Fruit fly (Drosophila melanogaster) whole organism, embryonic: ENCODE measurements around the gene CG3032.

Experiments used
- Atf3 ChIP-seq: fragments of 200-800 bp; sonication (Bioruptor generic); optimal IDR thresholded peaks from 3 replicates; lab custom pipeline; 2016; ENCODE audit warnings: missing biosample characterization, missing genetic modification characterization
- CG10209 ChIP-seq: fragments of 200-800 bp; sonication (Bioruptor generic); optimal IDR thresholded peaks from 3 replicates; lab custom pipeline; 2017; ENCODE audit warnings: missing biosample characterization, mild to moderate bottlenecking, missing genetic modification characterization, missing genetic modification reagents
- CG11398 ChIP-seq: fragments of 200-800 bp; sonication (Bioruptor generic); optimal IDR thresholded peaks from 2 replicates; lab custom pipeline; 2016; ENCODE audit warnings: missing biosample characterization, missing genetic modification characterization
- CG12236 ChIP-seq: fragments of 200-800 bp; sonication (Bioruptor generic); optimal IDR thresholded peaks from 2 replicates; lab custom pipeline; 2016; ENCODE audit warnings: missing biosample characterization, missing genetic modification characterization
- CG1233 ChIP-seq: fragments of 200-800 bp; sonication (Bioruptor generic); optimal IDR thresholded peaks from 4 replicates; lab custom pipeline; 2018; ENCODE audit warnings: missing biosample characterization, mild to moderate bottlenecking, missing genetic modification characterization
- CG13287 ChIP-seq: fragments of 200-800 bp; sonication (Bioruptor generic); IDR thresholded peaks from 2 replicates; pipeline ENCODE4 v1.3.6; 2022; ENCODE audit warnings: missing biosample characterization, missing genetic modification characterization; ENCODE audit not compliant: partially characterized antibody
- CG13424 ChIP-seq: fragments of 200-800 bp; sonication (Bioruptor generic); optimal IDR thresholded peaks from 2 replicates; lab custom pipeline; 2019; ENCODE audit warnings: missing biosample characterization, mild to moderate bottlenecking, missing genetic modification characterization, moderate library complexity
- CG13624 ChIP-seq: fragments of 200-800 bp; sonication (Bioruptor generic); optimal IDR thresholded peaks from 2 replicates; lab custom pipeline; 2016; ENCODE audit warnings: missing biosample characterization, missing genetic modification characterization
- CG14710 ChIP-seq: fragments of 200-800 bp; sonication (Bioruptor generic); optimal IDR thresholded peaks from 3 replicates; lab custom pipeline; 2019; ENCODE audit warnings: missing biosample characterization, mild to moderate bottlenecking, missing genetic modification characterization, moderate library complexity
- CG14965 ChIP-seq: fragments of 200-800 bp; sonication (Bioruptor generic); optimal IDR thresholded peaks from 2 replicates; lab custom pipeline; 2016; ENCODE audit warnings: missing biosample characterization, missing genetic modification characterization, borderline replicate concordance
- CG15514 ChIP-seq: fragments of 200-800 bp; sonication (Bioruptor generic); optimal IDR thresholded peaks from 3 replicates; lab custom pipeline; 2017; ENCODE audit warnings: missing biosample characterization, missing genetic modification characterization, mild to moderate bottlenecking, moderate library complexity, missing genetic modification reagents
- CG16815 ChIP-seq: fragments of 200-800 bp; sonication (Bioruptor generic); optimal IDR thresholded peaks from 3 replicates; lab custom pipeline; 2017; ENCODE audit warnings: missing biosample characterization, mild to moderate bottlenecking, missing genetic modification characterization
- CG17186 ChIP-seq: fragments of 200-800 bp; sonication (Bioruptor generic); optimal IDR thresholded peaks from 3 replicates; lab custom pipeline; 2017; ENCODE audit warnings: missing biosample characterization, missing genetic modification reagents, missing genetic modification characterization
- CG2202 ChIP-seq: fragments of 200-800 bp; sonication (Bioruptor generic); optimal IDR thresholded peaks from 2 replicates; lab custom pipeline; 2018; ENCODE audit warnings: missing biosample characterization, mild to moderate bottlenecking, missing genetic modification characterization
- CG31224 ChIP-seq: fragments of 200-800 bp; sonication (Bioruptor generic); IDR thresholded peaks from 2 replicates; pipeline ENCODE4 v1.3.6; 2022; ENCODE audit warnings: missing biosample characterization, missing genetic modification characterization
- CG33557 ChIP-seq: fragments of 200-800 bp; sonication (Bioruptor generic); optimal IDR thresholded peaks from 2 replicates; lab custom pipeline; 2019; ENCODE audit warnings: missing biosample characterization, mild to moderate bottlenecking, missing genetic modification characterization, moderate library complexity
- CG3726 ChIP-seq: fragments of 200-800 bp; sonication (Bioruptor generic); IDR thresholded peaks from 3 replicates; pipeline ENCODE4, ENCODE4 v1.3.6; 2022; ENCODE audit warnings: missing biosample characterization, missing genetic modification characterization
- CG6813 ChIP-seq: fragments of 200-800 bp; sonication (Bioruptor generic); optimal IDR thresholded peaks from 2 replicates; lab custom pipeline; 2017; ENCODE audit warnings: missing biosample characterization, missing genetic modification characterization, mild to moderate bottlenecking, moderate library complexity, missing genetic modification reagents
- CG8765 ChIP-seq: fragments of 200-800 bp; sonication (Bioruptor generic); IDR thresholded peaks from 2 replicates; pipeline ENCODE4 v1.3.6; 2022; ENCODE audit warnings: missing biosample characterization, missing genetic modification characterization
- CG8924 ChIP-seq: fragments of 200-800 bp; optimal IDR thresholded peaks from 3 replicates; lab custom pipeline; 2019; ENCODE audit warnings: missing biosample characterization, mild to moderate bottlenecking, missing genetic modification characterization, moderate library complexity
- Ets97D ChIP-seq: fragments of 200-800 bp; sonication (Bioruptor generic); optimal IDR thresholded peaks from 3 replicates; lab custom pipeline; 2016; ENCODE audit warnings: missing biosample characterization, missing genetic modification characterization
- HLH3B ChIP-seq: fragments of 200-800 bp; sonication (Bioruptor generic); IDR thresholded peaks from 2 replicates; pipeline ENCODE4 v1.3.6; 2022; ENCODE audit warnings: missing biosample characterization, missing genetic modification characterization
- Hr3 ChIP-seq: fragments of 200-800 bp; sonication (Bioruptor generic); optimal IDR thresholded peaks from 3 replicates; lab custom pipeline; 2016; ENCODE audit warnings: missing biosample characterization, missing genetic modification characterization
- MTF-1 ChIP-seq: fragments of 200-800 bp; sonication (Bioruptor generic); optimal IDR thresholded peaks from 2 replicates; lab custom pipeline; 2018; ENCODE audit warnings: missing biosample characterization, mild to moderate bottlenecking, missing genetic modification characterization, borderline replicate concordance
- Pdp1 ChIP-seq, 2 experiments: fragments of 200-800 bp; sonication (Bioruptor generic); optimal IDR thresholded peaks; 3 replicates each; lab custom pipeline; 2016; ENCODE audit warnings: missing biosample characterization in 2 of 2, missing genetic modification characterization in 2 of 2, mild to moderate bottlenecking in 1 of 2, moderate library complexity in 1 of 2
- Ptx1 ChIP-seq: fragments of 200-800 bp; sonication (Bioruptor generic); IDR thresholded peaks from 2 replicates; pipeline ENCODE4 v1.3.6; 2022; ENCODE audit warnings: missing biosample characterization, missing genetic modification characterization
- Scr ChIP-seq: fragments of 200-800 bp; sonication (Bioruptor generic); IDR thresholded peaks from 2 replicates; pipeline ENCODE4 v1.3.6; 2022; ENCODE audit warnings: missing biosample characterization, missing genetic modification characterization; ENCODE audit not compliant: partially characterized antibody
- Side ChIP-seq: fragments of 200-800 bp; sonication (Bioruptor generic); optimal IDR thresholded peaks from 2 replicates; lab custom pipeline; 2016; ENCODE audit warnings: missing biosample characterization, missing genetic modification characterization
- Sin3A ChIP-seq: fragments of >200 bp; optimal IDR thresholded peaks from 2 replicates; lab custom pipeline; 2018
- TFAM ChIP-seq: fragments of 200-800 bp; sonication (Bioruptor generic); optimal IDR thresholded peaks from 2 replicates; lab custom pipeline; 2017; ENCODE audit warnings: missing biosample characterization, missing genetic modification characterization, inconsistent platforms
- ac ChIP-seq: fragments of 200-800 bp; sonication (Bioruptor generic); optimal IDR thresholded peaks from 3 replicates; lab custom pipeline; 2017; ENCODE audit warnings: missing biosample characterization, mild to moderate bottlenecking, missing genetic modification characterization
- amos ChIP-seq: fragments of 200-800 bp; sonication (Bioruptor generic); IDR thresholded peaks from 2 replicates; pipeline ENCODE4 v1.3.6; 2022; ENCODE audit warnings: missing biosample characterization, missing genetic modification characterization; ENCODE audit not compliant: partially characterized antibody
- ato ChIP-seq: fragments of 200-800 bp; sonication (Bioruptor generic); IDR thresholded peaks from 2 replicates; pipeline ENCODE4 v1.3.6; 2022; ENCODE audit warnings: missing biosample characterization, missing genetic modification characterization; ENCODE audit not compliant: partially characterized antibody
- cas ChIP-seq: fragments of 200-800 bp; sonication (Bioruptor generic); IDR thresholded peaks from 2 replicates; pipeline ENCODE4 v1.3.6; 2022; ENCODE audit warnings: missing biosample characterization, missing genetic modification characterization
- chn ChIP-seq: fragments of 200-800 bp; sonication (Bioruptor generic); optimal IDR thresholded peaks from 2 replicates; lab custom pipeline; 2016; ENCODE audit warnings: missing biosample characterization, missing genetic modification characterization
- crc ChIP-seq: fragments of 200-800 bp; sonication (Bioruptor generic); optimal IDR thresholded peaks from 2 replicates; lab custom pipeline; 2016; ENCODE audit warnings: missing biosample characterization, missing genetic modification characterization
- dpn ChIP-seq, 2 experiments: fragments of 200-800 bp; sonication (Bioruptor generic); optimal IDR thresholded peaks; 3 replicates each; lab custom pipeline; 2016; ENCODE audit warnings: missing biosample characterization in 2 of 2, missing genetic modification characterization in 2 of 2
- esg ChIP-seq: fragments of 200-800 bp; sonication (Bioruptor generic); conservative IDR thresholded peaks from 2 replicates; pipeline ENCODE4 v1.3.6; 2022; ENCODE audit warnings: missing biosample characterization, missing genetic modification characterization
- ewg ChIP-seq: fragments of 200-800 bp; sonication (Bioruptor generic); optimal IDR thresholded peaks from 3 replicates; lab custom pipeline; 2017; ENCODE audit warnings: mild to moderate bottlenecking, missing biosample characterization, missing genetic modification reagents, missing genetic modification characterization
- eyg ChIP-seq: fragments of 200-800 bp; sonication (Bioruptor generic); optimal IDR thresholded peaks from 3 replicates; lab custom pipeline; 2016; ENCODE audit warnings: missing biosample characterization, missing genetic modification characterization
- grn ChIP-seq: fragments of 200-800 bp; sonication (Bioruptor generic); optimal IDR thresholded peaks from 3 replicates; lab custom pipeline; 2017; ENCODE audit warnings: missing biosample characterization, missing genetic modification characterization
- insv ChIP-seq, 2 experiments: fragments of 200-800 bp; sonication (Bioruptor generic); optimal IDR thresholded peaks; 3 replicates each; lab custom pipeline; 2016 to 2018; ENCODE audit warnings: missing biosample characterization in 2 of 2, missing genetic modification characterization in 2 of 2
- kni ChIP-seq: fragments of 200-800 bp; sonication (Bioruptor generic); optimal IDR thresholded peaks from 3 replicates; lab custom pipeline; 2017; ENCODE audit warnings: mild to moderate bottlenecking, missing biosample characterization, missing genetic modification reagents, missing genetic modification characterization
- lilli ChIP-seq: fragments of 200-800 bp; sonication (Bioruptor generic); optimal IDR thresholded peaks from 3 replicates; lab custom pipeline; 2016; ENCODE audit warnings: missing biosample characterization, missing genetic modification characterization
- lmd ChIP-seq: fragments of 200-800 bp; sonication (Bioruptor generic); IDR thresholded peaks from 2 replicates; pipeline ENCODE4 v1.3.6; 2022; ENCODE audit warnings: missing biosample characterization, missing genetic modification characterization
- oc ChIP-seq: fragments of 200-800 bp; sonication (Bioruptor generic); optimal IDR thresholded peaks from 2 replicates; lab custom pipeline; 2018; ENCODE audit warnings: missing biosample characterization, mild to moderate bottlenecking, missing genetic modification characterization, moderate library complexity
- pum ChIP-seq: fragments of 200-800 bp; sonication (Bioruptor generic); optimal IDR thresholded peaks from 2 replicates; lab custom pipeline; 2016; ENCODE audit warnings: missing biosample characterization, missing genetic modification characterization
- row ChIP-seq: fragments of 200-800 bp; sonication (Bioruptor generic); IDR thresholded peaks from 3 replicates; pipeline ENCODE4 v1.3.6; 2022; ENCODE audit warnings: missing biosample characterization, missing genetic modification characterization
- tap ChIP-seq: fragments of 200-800 bp; optimal IDR thresholded peaks from 3 replicates; lab custom pipeline; 2019; ENCODE audit warnings: missing biosample characterization, mild to moderate bottlenecking, missing genetic modification characterization, moderate library complexity
- tio ChIP-seq: fragments of 200-800 bp; sonication (Bioruptor generic); optimal IDR thresholded peaks from 2 replicates; lab custom pipeline; 2017; ENCODE audit warnings: missing biosample characterization, missing genetic modification characterization, inconsistent platforms
- twi ChIP-seq: fragments of 200-800 bp; optimal IDR thresholded peaks from 2 replicates; lab custom pipeline; 2019; ENCODE audit warnings: missing biosample characterization, mild to moderate bottlenecking, missing genetic modification characterization, moderate library complexity

The CG3032 gene

DNA sequence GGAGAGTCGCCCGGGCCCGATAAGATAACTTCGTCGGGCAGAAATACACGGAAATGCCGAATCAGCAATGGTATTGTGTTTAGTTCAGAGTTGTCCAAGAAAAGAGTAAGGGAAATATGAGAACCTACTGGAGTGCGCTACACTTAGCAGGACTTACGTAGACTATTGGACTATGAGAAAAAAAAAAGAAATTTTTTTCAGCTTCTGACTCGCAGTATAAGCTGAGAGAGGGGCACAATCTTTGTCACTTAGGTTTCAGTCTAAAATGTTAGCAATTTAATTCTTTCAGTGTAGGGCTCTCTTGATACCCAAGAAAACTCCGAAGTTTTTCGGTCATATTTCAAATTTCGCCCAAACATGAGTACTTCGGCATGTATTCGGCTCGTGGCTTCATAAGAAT, 19.9 kb downstream of the CG3032 start (continued):
- TF ChIP-seq tio (peak; percentile 60), Sin3A (lab: Kevin White, UChicago) (no peak), lilli (GFP tag; lab: Kevin White, UChicago) (peak; percentile 75), kni (GFP tag; lab: Kevin White, UChicago) (no peak), Hr3 (GFP tag; lab: Kevin White, UChicago) (peak; percentile 60), CG6813 (peak; percentile 50), CG14965 (no peak), pum (GFP tag; lab: Kevin White, UChicago) (peak; percentile 59), cas (GFP tag; lab: Robert Waterston, UW) (peak; percentile 67), HLH3B (GFP tag; lab: Robert Waterston, UW) (peak; percentile 80), CG3726 (GFP tag; lab: Robert Waterston, UW) (no peak), CG1233 (peak; percentile 57), insv (GFP tag; optimal IDR thresholded peaks at IDR 0.05; lab: Kevin White, UChicago) (no peak), CG13624 (GFP tag; lab: Kevin White, UChicago) (peak; percentile 77), twi (tag; lab: Kevin White, UChicago) (no peak), grn (GFP tag; lab: Kevin White, UChicago) (no peak), CG13424 (tag; lab: Kevin White, UChicago) (peak; percentile 72), MTF-1 (GFP tag; lab: Kevin White, UChicago) (no peak), amos (GFP tag; lab: Robert Waterston, UW) (no peak), CG14710 (tag; lab: Kevin White, UChicago) (peak; percentile 35), Pdp1 (GFP tag; optimal IDR thresholded peaks at IDR 0.05; lab: Kevin White, UChicago) (peak; percentile 10 to 64), CG8924 (peak; percentile 52), CG2202 (tag; lab: Kevin White, UChicago) (no peak), CG8765 (GFP tag; lab: Robert Waterston, UW) (no peak), CG10209 (GFP tag; lab: Kevin White, UChicago) (peak; percentile 70), Side (peak; percentile 65), CG31224 (GFP tag; lab: Robert Waterston, UW) (peak; percentile 69), CG16815 (GFP tag; lab: Kevin White, UChicago) (peak; percentile 49), CG12236 (GFP tag; lab: Kevin White, UChicago) (peak; percentile 26), esg (GFP tag; lab: Robert Waterston, UW) (peak; percentile 65), crc (peak; percentile 48), tap (tag; lab: Kevin White, UChicago) (no peak), CG13287 (GFP tag; lab: Robert Waterston, UW) (no peak), row (peak; percentile 92), ato (GFP tag; lab: Robert Waterston, UW) (no peak), CG15514 (GFP tag; lab: Kevin White, UChicago) (peak; percentile 61), oc (tag; lab: Kevin White, UChicago) (peak; percentile 10), CG17186 (no peak), CG33557 (GFP tag; lab: Kevin White, UChicago) (no peak), Scr (no peak), lmd (peak; percentile 85), Ptx1 (peak; percentile 87), chn (GFP tag; lab: Kevin White, UChicago) (peak; percentile 40), TFAM (GFP tag; lab: Kevin White, UChicago) (no peak), dpn (GFP tag; optimal IDR thresholded peaks at IDR 0.05; lab: Kevin White, UChicago) (peak; percentile 70 to 73), Ets97D (GFP tag; lab: Kevin White, UChicago) (no peak), CG11398 (GFP tag; lab: Kevin White, UChicago) (peak; percentile 53), eyg (GFP tag; lab: Kevin White, UChicago) (peak; percentile 47), ewg (peak; percentile 46), Atf3 (peak; percentile 23), ac (GFP tag; lab: Kevin White, UChicago) (no peak)
